Worm (Caenorhabditis elegans) whole organism, mixed stage, embryonic: Measurements from ENCODE around the gene lim-4.

Experiments
- bed-3 ChIP-seq: fragments of 200-800 bp; sonication (Bioruptor generic); optimal IDR thresholded peaks from 3 replicates; lab custom pipeline; 2018; ENCODE audit warnings: mild to moderate bottlenecking, missing genetic modification characterization, moderate library complexity, missing compliant biosample characterization
- elt-3 ChIP-seq: fragments of 150-350 bp; optimal IDR thresholded peaks from 2 replicates; lab custom pipeline; 2014; ENCODE audit warnings: missing biosample characterization, missing genetic modification characterization
- lsy-2 ChIP-seq: fragments of 150-350 bp; optimal IDR thresholded peaks from 2 replicates; lab custom pipeline; 2014; ENCODE audit warnings: missing biosample characterization, missing genetic modification characterization
- snpc-4 ChIP-seq: fragments of 150-350 bp; optimal IDR thresholded peaks from 2 replicates; lab custom pipeline; 2014; ENCODE audit warnings: missing biosample characterization, missing genetic modification characterization
- ztf-11 ChIP-seq: fragments of 150-350 bp; optimal IDR thresholded peaks from 2 replicates; lab custom pipeline; 2014; ENCODE audit warnings: missing biosample characterization, missing genetic modification characterization

- TF ChIP-seq snpc-4: no peak
- TF ChIP-seq bed-3 (GFP tag; lab: Kevin White, UChicago): no peak
- no peak for TF ChIP-seq lsy-2 (tag; lab: Kevin White, UChicago)
- TF ChIP-seq ztf-11 (tag; lab: Kevin White, UChicago): no peak
- no peak for TF ChIP-seq elt-3 (tag; lab: Kevin White, UChicago)
These were observed 49.5 kb downstream of the lim-4 start for ce11 chrX:3823869-3824268.
